Fruit fly (Drosophila melanogaster) whole organism, prepupa: ENCODE data around the gene RpS7.

Source experiments
- Blimp-1 ChIP-seq: fragments of 200-800 bp; sonication (Bioruptor generic); optimal IDR thresholded peaks from 3 replicates; lab custom pipeline; 2017; ENCODE audit warnings: missing biosample characterization, missing genetic modification characterization, mild to moderate bottlenecking, moderate library complexity, missing genetic modification reagents
- CG10631 ChIP-seq: fragments of 200-800 bp; sonication (Bioruptor generic); optimal IDR thresholded peaks from 2 replicates; lab custom pipeline; 2016; ENCODE audit warnings: missing biosample characterization, missing genetic modification characterization
- CG10669 ChIP-seq: fragments of 200-800 bp; sonication (Bioruptor generic); optimal IDR thresholded peaks from 3 replicates; lab custom pipeline; 2018; ENCODE audit warnings: missing biosample characterization, mild to moderate bottlenecking, missing genetic modification characterization, moderate library complexity
- CG11294 ChIP-seq: fragments of 200-800 bp; sonication (Bioruptor generic); IDR thresholded peaks from 2 replicates; pipeline ENCODE4 v1.3.6; 2022; ENCODE audit warnings: missing biosample characterization, missing genetic modification characterization
- CG11762 ChIP-seq: fragments of 200-800 bp; sonication (Bioruptor generic); optimal IDR thresholded peaks from 3 replicates; lab custom pipeline; 2016; ENCODE audit warnings: missing biosample characterization, missing genetic modification characterization; ENCODE audit not compliant: insufficient read depth
- CG11902 ChIP-seq: fragments of 200-800 bp; sonication (Bioruptor generic); optimal IDR thresholded peaks from 3 replicates; lab custom pipeline; 2016; ENCODE audit warnings: missing biosample characterization, missing genetic modification characterization
- CG16779 ChIP-seq: fragments of 200-800 bp; sonication (Bioruptor generic); optimal IDR thresholded peaks from 3 replicates; lab custom pipeline; 2017; ENCODE audit warnings: missing biosample characterization, mild to moderate bottlenecking, missing genetic modification characterization
- CG3032 ChIP-seq: fragments of 200-800 bp; optimal IDR thresholded peaks from 2 replicates; lab custom pipeline; 2019; ENCODE audit warnings: missing biosample characterization, mild to moderate bottlenecking, missing genetic modification characterization, moderate library complexity
- CG31627 ChIP-seq: fragments of 200-800 bp; sonication (Bioruptor generic); optimal IDR thresholded peaks from 3 replicates; lab custom pipeline; 2016; ENCODE audit warnings: missing biosample characterization, missing genetic modification characterization
- CG32006 ChIP-seq: fragments of 200-800 bp; sonication (Bioruptor generic); optimal IDR thresholded peaks from 3 replicates; lab custom pipeline; 2017; ENCODE audit warnings: missing biosample characterization, mild to moderate bottlenecking, missing genetic modification characterization
- CG34406 ChIP-seq: fragments of 200-800 bp; sonication (Bioruptor generic); optimal IDR thresholded peaks from 3 replicates; lab custom pipeline; 2016; ENCODE audit warnings: missing biosample characterization, missing genetic modification characterization
- CG3919 ChIP-seq: fragments of 200-800 bp; sonication (Bioruptor generic); optimal IDR thresholded peaks from 3 replicates; lab custom pipeline; 2016; ENCODE audit warnings: missing biosample characterization, missing genetic modification characterization
- CG4318 ChIP-seq: fragments of 200-800 bp; sonication (Bioruptor generic); optimal IDR thresholded peaks from 3 replicates; lab custom pipeline; 2017; ENCODE audit warnings: missing biosample characterization, mild to moderate bottlenecking, missing genetic modification characterization
- CG6276 ChIP-seq: fragments of 200-800 bp; sonication (Bioruptor generic); optimal IDR thresholded peaks from 2 replicates; lab custom pipeline; 2017; ENCODE audit warnings: missing biosample characterization, mild to moderate bottlenecking, missing genetic modification characterization
- CG6792 ChIP-seq: fragments of 200-800 bp; sonication (Bioruptor generic); optimal IDR thresholded peaks from 3 replicates; lab custom pipeline; 2016; ENCODE audit warnings: missing biosample characterization, missing genetic modification characterization
- CG6854 ChIP-seq: fragments of 200-800 bp; sonication (Bioruptor generic); optimal IDR thresholded peaks from 2 replicates; lab custom pipeline; 2017; ENCODE audit warnings: missing biosample characterization, mild to moderate bottlenecking, missing genetic modification characterization
- CG7368 ChIP-seq: fragments of 200-800 bp; sonication (Bioruptor generic); optimal IDR thresholded peaks from 3 replicates; lab custom pipeline; 2016; ENCODE audit warnings: missing biosample characterization, missing genetic modification characterization
- CG8119 ChIP-seq: fragments of 200-800 bp; sonication (Bioruptor generic); IDR thresholded peaks from 3 replicates; pipeline ENCODE4 v1.3.6; 2022; ENCODE audit warnings: missing biosample characterization, missing genetic modification characterization
- CG8319 ChIP-seq: fragments of 200-800 bp; sonication (Bioruptor generic); optimal IDR thresholded peaks from 3 replicates; lab custom pipeline; 2016; ENCODE audit warnings: missing biosample characterization, missing genetic modification characterization
- CG8632 ChIP-seq: fragments of 200-800 bp; sonication (Bioruptor generic); optimal IDR thresholded peaks from 3 replicates; lab custom pipeline; 2016; ENCODE audit warnings: missing biosample characterization, missing genetic modification characterization
- CG9139 ChIP-seq: fragments of 200-800 bp; sonication (Bioruptor generic); optimal IDR thresholded peaks from 3 replicates; lab custom pipeline; 2017; ENCODE audit warnings: missing biosample characterization, mild to moderate bottlenecking, missing genetic modification characterization
- Eip75B ChIP-seq: fragments of 200-800 bp; sonication (Bioruptor generic); optimal IDR thresholded peaks from 3 replicates; lab custom pipeline; 2016; ENCODE audit warnings: missing biosample characterization, missing genetic modification characterization
- Eip78C ChIP-seq: fragments of 200-800 bp; sonication (Bioruptor generic); peaks from one replicate; lab custom pipeline; 2016; ENCODE audit warnings: missing biosample characterization, missing genetic modification characterization
- Eip93F ChIP-seq: fragments of 200-800 bp; sonication (Bioruptor generic); optimal IDR thresholded peaks from 2 replicates; lab custom pipeline; 2016; ENCODE audit warnings: missing biosample characterization, mild to moderate bottlenecking, missing genetic modification characterization
- Ets96B ChIP-seq: fragments of 200-800 bp; optimal IDR thresholded peaks from 2 replicates; lab custom pipeline; 2019; ENCODE audit warnings: missing biosample characterization, mild to moderate bottlenecking, missing genetic modification characterization, moderate library complexity
- Gug ChIP-seq: fragments of 200-800 bp; sonication (Bioruptor generic); IDR thresholded peaks from 2 replicates; pipeline ENCODE4 v1.3.6; 2022; ENCODE audit warnings: missing biosample characterization, missing genetic modification characterization
- Hr38 ChIP-seq: sonication (Bioruptor generic); optimal IDR thresholded peaks from 2 replicates; lab custom pipeline; 2016; ENCODE audit warnings: missing biosample characterization, missing genetic modification characterization
- Hr39 ChIP-seq: fragments of 200-800 bp; sonication (Bioruptor generic); optimal IDR thresholded peaks from 2 replicates; lab custom pipeline; 2016; ENCODE audit warnings: missing biosample characterization, missing genetic modification characterization
- Hr4 ChIP-seq: fragments of 200-800 bp; sonication (Bioruptor generic); optimal IDR thresholded peaks from 3 replicates; lab custom pipeline; 2016; ENCODE audit warnings: missing biosample characterization, missing genetic modification characterization
- Lpt ChIP-seq: fragments of 200-800 bp; sonication (Bioruptor generic); optimal IDR thresholded peaks from 3 replicates; lab custom pipeline; 2016; ENCODE audit warnings: missing biosample characterization, missing genetic modification characterization
- Met ChIP-seq: fragments of 200-800 bp; sonication (Bioruptor generic); optimal IDR thresholded peaks from 3 replicates; lab custom pipeline; 2016; ENCODE audit warnings: missing biosample characterization, missing genetic modification characterization
- OdsH ChIP-seq: fragments of 200-800 bp; sonication (Bioruptor generic); optimal IDR thresholded peaks from 3 replicates; lab custom pipeline; 2016; ENCODE audit warnings: missing biosample characterization, missing genetic modification characterization
- Smox ChIP-seq: fragments of 200-800 bp; sonication (Bioruptor generic); optimal IDR thresholded peaks from 3 replicates; lab custom pipeline; 2016; ENCODE audit warnings: missing biosample characterization, missing genetic modification characterization
- Sox102F ChIP-seq: fragments of 200-800 bp; sonication (Bioruptor generic); optimal IDR thresholded peaks from 2 replicates; lab custom pipeline; 2016; ENCODE audit warnings: missing biosample characterization, mild to moderate bottlenecking, missing genetic modification characterization
- Sox15 ChIP-seq: fragments of 200-800 bp; sonication (Bioruptor generic); optimal IDR thresholded peaks from 3 replicates; lab custom pipeline; 2016; ENCODE audit warnings: missing biosample characterization, missing genetic modification characterization
- achi ChIP-seq: fragments of 200-800 bp; sonication (Bioruptor generic); optimal IDR thresholded peaks from 3 replicates; lab custom pipeline; 2016; ENCODE audit warnings: missing biosample characterization, missing genetic modification characterization
- acj6 ChIP-seq: fragments of 200-800 bp; sonication (Bioruptor generic); optimal IDR thresholded peaks from 3 replicates; lab custom pipeline; 2016; ENCODE audit warnings: missing biosample characterization, missing genetic modification characterization
- dac ChIP-seq: fragments of 200-800 bp; sonication (Bioruptor generic); optimal IDR thresholded peaks from 2 replicates; lab custom pipeline; 2017; ENCODE audit warnings: missing biosample characterization, mild to moderate bottlenecking, missing genetic modification characterization
- dsx ChIP-seq: fragments of 200-800 bp; optimal IDR thresholded peaks from 3 replicates; lab custom pipeline; 2019; ENCODE audit warnings: missing biosample characterization, mild to moderate bottlenecking, missing genetic modification characterization, moderate library complexity; ENCODE audit not compliant: poor library complexity, severe bottlenecking
- esn ChIP-seq: fragments of 200-800 bp; sonication (Bioruptor generic); optimal IDR thresholded peaks from 2 replicates; lab custom pipeline; 2016; ENCODE audit warnings: missing biosample characterization, mild to moderate bottlenecking, missing genetic modification characterization, moderate library complexity
- fd59A ChIP-seq: fragments of 200-800 bp; sonication (Bioruptor generic); optimal IDR thresholded peaks from 2 replicates; lab custom pipeline; 2017; ENCODE audit warnings: missing biosample characterization, mild to moderate bottlenecking, missing genetic modification characterization, missing genetic modification reagents
- fd85E ChIP-seq: fragments of 200-800 bp; sonication (Bioruptor generic); optimal IDR thresholded peaks from 3 replicates; lab custom pipeline; 2016; ENCODE audit warnings: missing biosample characterization, missing genetic modification characterization
- fkh ChIP-seq: fragments of 200-800 bp; sonication (Bioruptor generic); optimal IDR thresholded peaks from 3 replicates; lab custom pipeline; 2017; ENCODE audit warnings: missing biosample characterization, mild to moderate bottlenecking, missing genetic modification characterization, moderate library complexity
- lz ChIP-seq: fragments of 200-800 bp; sonication (Bioruptor generic); optimal IDR thresholded peaks from 3 replicates; lab custom pipeline; 2016; ENCODE audit warnings: missing biosample characterization, missing genetic modification characterization
- pdm3 ChIP-seq: fragments of 200-800 bp; sonication (Bioruptor generic); optimal IDR thresholded peaks from 3 replicates; lab custom pipeline; 2016; ENCODE audit warnings: missing biosample characterization, missing genetic modification characterization
- salr ChIP-seq, 2 experiments: fragments of 200-800 bp; sonication (Bioruptor generic); optimal IDR thresholded peaks; 3 replicates each; lab custom pipeline; 2016 to 2018; ENCODE audit warnings: missing biosample characterization in 2 of 2, missing genetic modification characterization in 2 of 2, mild to moderate bottlenecking in 1 of 2
- topi ChIP-seq: fragments of 200-800 bp; sonication (Bioruptor generic); optimal IDR thresholded peaks from 3 replicates; lab custom pipeline; 2016; ENCODE audit warnings: missing biosample characterization, missing genetic modification characterization

Gene RpS7

DNA sequence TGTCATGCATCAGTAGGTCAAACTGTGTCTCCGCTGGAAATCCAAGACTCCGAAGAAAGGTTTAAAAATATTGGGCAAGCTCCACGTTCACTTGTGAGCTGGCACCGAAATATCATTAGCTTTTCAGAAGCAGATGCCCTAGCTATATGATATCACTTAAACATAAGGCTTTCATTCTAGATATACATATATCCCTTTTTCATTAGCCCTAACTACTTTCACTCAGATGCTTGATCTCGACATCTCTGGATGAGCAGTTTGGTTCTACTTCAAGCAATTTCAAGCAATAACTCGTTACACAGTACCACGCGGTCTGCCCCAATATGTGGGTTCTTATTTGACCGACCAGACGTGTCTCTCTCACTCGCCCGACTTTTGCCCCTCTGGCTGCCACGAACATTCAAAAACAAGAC, 17.4 kb downstream of the RpS7 start (continued):
- TF ChIP-seq Lpt, result no peak
- TF ChIP-seq Sox102F (GFP tag; lab: Kevin White, UChicago), result peak; percentile 73
- peak; percentile 72 for TF ChIP-seq Smox (GFP tag; lab: Kevin White, UChicago)
- peak; percentile 62 for TF ChIP-seq CG3919 (GFP tag; lab: Kevin White, UChicago)
- TF ChIP-seq CG11762 (GFP tag; lab: Kevin White, UChicago), result peak; percentile 26
- TF ChIP-seq CG11294 (GFP tag; lab: Robert Waterston, UW), result no peak
- no peak for TF ChIP-seq fd85E (GFP tag; lab: Kevin White, UChicago)
- peak; percentile 1 for TF ChIP-seq CG16779 (tag; lab: Kevin White, UChicago)
- peak; percentile 71 for TF ChIP-seq CG34406 (GFP tag; lab: Kevin White, UChicago)
- peak; percentile 74 for TF ChIP-seq Sox15
- peak; percentile 12 for TF ChIP-seq CG3032 (tag; lab: Kevin White, UChicago)
- TF ChIP-seq CG4318, result peak; percentile 36
- TF ChIP-seq CG11902 (GFP tag; lab: Kevin White, UChicago), result peak; percentile 72
- TF ChIP-seq CG6792, result peak; percentile 66
- TF ChIP-seq lz, result peak; percentile 78
- TF ChIP-seq CG10631, result peak; percentile 43
- no peak for TF ChIP-seq dsx
- peak; percentile 69 for TF ChIP-seq Met (GFP tag; lab: Kevin White, UChicago)
- TF ChIP-seq CG9139, result no peak
- peak; percentile 55 for TF ChIP-seq CG8319 (GFP tag; lab: Kevin White, UChicago)
- peak; percentile 30 for TF ChIP-seq achi (GFP tag; lab: Kevin White, UChicago)
- no peak for TF ChIP-seq dac (GFP tag; lab: Kevin White, UChicago)
- TF ChIP-seq CG8119 (GFP tag; lab: Robert Waterston, UW), result peak; percentile 34; the same call in 1 of the 3 replicates
- TF ChIP-seq fd59A (GFP tag; lab: Kevin White, UChicago), result peak; percentile 44
- TF ChIP-seq Eip93F, result no peak
- TF ChIP-seq Hr39 (GFP tag; lab: Kevin White, UChicago), result peak; percentile 81
- TF ChIP-seq acj6, result peak; percentile 71
- peak; percentile 94 for TF ChIP-seq Eip78C
- TF ChIP-seq CG7368, result peak; percentile 62
- TF ChIP-seq Hr38 (GFP tag; lab: Kevin White, UChicago), result no peak
- peak; percentile 62 for TF ChIP-seq CG8632

DNA sequence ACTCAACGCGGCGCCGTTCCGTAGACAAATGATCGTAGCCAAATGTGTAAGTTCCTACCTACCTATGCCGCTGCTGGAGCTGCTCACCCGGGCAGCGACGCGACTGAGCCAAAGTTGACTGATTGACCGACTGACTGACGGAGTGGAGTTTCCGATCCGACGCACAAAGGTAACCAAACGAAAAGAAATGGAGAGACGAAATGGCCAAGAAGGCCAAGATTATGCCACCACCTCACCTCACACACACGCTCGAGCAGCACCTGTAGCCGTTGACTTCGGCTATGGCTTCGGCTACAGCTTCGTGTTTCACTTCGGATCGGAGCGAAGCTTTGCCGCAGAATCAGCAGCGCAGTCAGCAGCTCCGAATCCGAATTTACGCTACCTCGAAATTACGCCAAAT, 17.8 kb downstream of the RpS7 start, which contains the start of gene CG9747:
Gene CG9747 (minus strand): TSS at position 206 of the 400 bp plus-strand sequence.
- TF ChIP-seq esn (GFP tag; lab: Kevin White, UChicago) (no peak), CG6854 (GFP tag; lab: Kevin White, UChicago) (peak; percentile 35), dsx (no peak), CG10669 (no peak), fkh (GFP tag; lab: Kevin White, UChicago) (peak; percentile 18), achi (GFP tag; lab: Kevin White, UChicago) (no peak), pdm3 (GFP tag; lab: Kevin White, UChicago) (no peak)

DNA sequence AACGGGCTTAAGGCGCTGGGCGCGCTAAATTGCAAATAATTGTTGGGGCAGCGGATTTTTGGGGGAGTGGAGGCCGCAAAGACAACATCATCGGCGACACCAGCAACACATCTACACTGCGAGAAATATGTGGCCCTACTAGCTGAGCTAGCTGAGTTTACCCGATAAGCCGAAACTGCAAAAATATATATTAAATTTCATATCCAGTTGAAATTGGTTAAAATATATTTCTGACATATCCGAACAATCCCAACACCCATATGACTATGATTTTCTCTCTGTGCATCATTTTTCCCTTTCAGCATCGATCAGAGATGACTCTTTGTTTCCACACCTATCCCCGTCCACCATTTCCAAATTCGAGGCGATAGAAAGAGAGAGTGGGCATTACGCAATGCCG, 19.0 kb downstream of the RpS7 start:
- TF ChIP-seq salr (GFP tag; optimal IDR thresholded peaks at IDR 0.05; lab: Kevin White, UChicago) (peak in 1 of 2 experiments; percentile 33), Eip93F (peak; percentile 19), CG8632 (peak; percentile 70), fd85E (GFP tag; lab: Kevin White, UChicago) (peak; percentile 8), Gug (0 out of 2 replicates have a peak, but pooled peaks have one; percentile 29), OdsH (GFP tag; lab: Kevin White, UChicago) (peak; percentile 76), Eip75B (peak; percentile 74), CG10669 (peak; percentile 61), Sox102F (GFP tag; lab: Kevin White, UChicago) (peak; percentile 52), CG7368 (peak; percentile 60), Hr4 (GFP tag; lab: Kevin White, UChicago) (peak; percentile 44), esn (GFP tag; lab: Kevin White, UChicago) (peak; percentile 80), topi (GFP tag; lab: Kevin White, UChicago) (peak; percentile 69), CG6276 (no peak), fd59A (GFP tag; lab: Kevin White, UChicago) (peak; percentile 39), CG16779 (tag; lab: Kevin White, UChicago) (no peak), Lpt (no peak), CG31627 (GFP tag; lab: Kevin White, UChicago) (peak; percentile 76), Sox15 (peak; percentile 70), CG9139 (peak; percentile 31), CG3032 (tag; lab: Kevin White, UChicago) (peak; percentile 63), dsx (peak; percentile 45), Ets96B (peak; percentile 60), CG8119 (GFP tag; lab: Robert Waterston, UW) (peak; percentile 44; the same call in 2 of the 3 replicates), lz (peak; percentile 70), CG32006 (peak; percentile 45), Blimp-1 (peak; percentile 21)
